Fruit fly (Drosophila melanogaster) whole organism, embryonic: ENCODE measurements around the gene CG31495.

ENCODE experiments used
- Aef1 ChIP-seq: fragments of 200-800 bp; sonication (Bioruptor generic); IDR thresholded peaks from 3 replicates; pipeline ENCODE4 v1.3.6; 2022; ENCODE audit warnings: missing biosample characterization, missing genetic modification characterization
- CG11085 ChIP-seq: fragments of 200-800 bp; sonication (Bioruptor generic); IDR thresholded peaks from 2 replicates; pipeline ENCODE4 v1.3.6; 2022; ENCODE audit warnings: missing biosample characterization, missing genetic modification characterization
- CG11504 ChIP-seq: fragments of 200-800 bp; sonication (Bioruptor generic); optimal IDR thresholded peaks from 3 replicates; lab custom pipeline; 2019; ENCODE audit warnings: missing biosample characterization, mild to moderate bottlenecking, missing genetic modification characterization, moderate library complexity
- CG12155 ChIP-seq: fragments of 200-800 bp; sonication (Bioruptor generic); optimal IDR thresholded peaks from 3 replicates; lab custom pipeline; 2016; ENCODE audit warnings: missing biosample characterization, missing genetic modification characterization
- CG1233 ChIP-seq: fragments of 200-800 bp; sonication (Bioruptor generic); optimal IDR thresholded peaks from 4 replicates; lab custom pipeline; 2018; ENCODE audit warnings: missing biosample characterization, mild to moderate bottlenecking, missing genetic modification characterization
- CG12391 ChIP-seq: fragments of 200-800 bp; sonication (Bioruptor generic); optimal IDR thresholded peaks from 3 replicates; lab custom pipeline; 2018; ENCODE audit warnings: missing biosample characterization, mild to moderate bottlenecking, missing genetic modification characterization, moderate library complexity
- CG13424 ChIP-seq: fragments of 200-800 bp; sonication (Bioruptor generic); optimal IDR thresholded peaks from 2 replicates; lab custom pipeline; 2019; ENCODE audit warnings: missing biosample characterization, mild to moderate bottlenecking, missing genetic modification characterization, moderate library complexity
- CG14667 ChIP-seq: fragments of 200-800 bp; sonication (Bioruptor generic); IDR thresholded peaks from 2 replicates; pipeline ENCODE4 v1.3.6; 2022; ENCODE audit warnings: missing biosample characterization, missing genetic modification characterization
- CG1647 ChIP-seq: fragments of 200-800 bp; sonication (Bioruptor generic); optimal IDR thresholded peaks from 3 replicates; lab custom pipeline; 2016; ENCODE audit warnings: missing biosample characterization, missing genetic modification characterization
- CG17186 ChIP-seq: fragments of 200-800 bp; sonication (Bioruptor generic); optimal IDR thresholded peaks from 3 replicates; lab custom pipeline; 2017; ENCODE audit warnings: missing biosample characterization, missing genetic modification reagents, missing genetic modification characterization
- CG17612 ChIP-seq: fragments of 200-800 bp; sonication (Bioruptor generic); IDR thresholded peaks from 2 replicates; pipeline ENCODE4 v1.3.6; 2022; ENCODE audit warnings: missing biosample characterization, missing genetic modification characterization
- CG3726 ChIP-seq: fragments of 200-800 bp; sonication (Bioruptor generic); IDR thresholded peaks from 3 replicates; pipeline ENCODE4, ENCODE4 v1.3.6; 2022; ENCODE audit warnings: missing biosample characterization, missing genetic modification characterization
- CG6854 ChIP-seq: fragments of 200-800 bp; sonication (Bioruptor generic); optimal IDR thresholded peaks from 3 replicates; lab custom pipeline; 2017; ENCODE audit warnings: missing biosample characterization, mild to moderate bottlenecking, missing genetic modification characterization
- CG7987 ChIP-seq: fragments of 200-800 bp; sonication (Bioruptor generic); optimal IDR thresholded peaks from 2 replicates; lab custom pipeline; 2018; ENCODE audit warnings: missing biosample characterization, mild to moderate bottlenecking, missing genetic modification characterization, moderate library complexity
- CG8089 ChIP-seq: fragments of 200-800 bp; sonication (Bioruptor generic); optimal IDR thresholded peaks from 3 replicates; lab custom pipeline; 2016; ENCODE audit warnings: missing biosample characterization, missing genetic modification characterization
- CkIIα-i1 ChIP-seq: fragments of 200-800 bp; sonication (Bioruptor generic); IDR thresholded peaks from 2 replicates; pipeline ENCODE4 v1.3.6; 2022; ENCODE audit warnings: missing biosample characterization, missing genetic modification characterization
- CoRest ChIP-seq: fragments of 200-800 bp; sonication (Bioruptor generic); optimal IDR thresholded peaks from 3 replicates; lab custom pipeline; 2018; ENCODE audit warnings: missing biosample characterization, mild to moderate bottlenecking, missing genetic modification characterization, moderate library complexity
- D19A ChIP-seq: fragments of 200-800 bp; optimal IDR thresholded peaks from 3 replicates; lab custom pipeline; 2019; ENCODE audit warnings: missing biosample characterization, mild to moderate bottlenecking, missing genetic modification characterization, moderate library complexity
- Dad ChIP-seq: fragments of 200-800 bp; sonication (Bioruptor generic); optimal IDR thresholded peaks from 3 replicates; lab custom pipeline; 2016; ENCODE audit warnings: missing biosample characterization, missing genetic modification characterization
- Deaf1 ChIP-seq: fragments of 200-800 bp; optimal IDR thresholded peaks from 3 replicates; lab custom pipeline; 2019; ENCODE audit warnings: missing biosample characterization, mild to moderate bottlenecking, missing genetic modification characterization, moderate library complexity
- Elba2 ChIP-seq: fragments of 200-800 bp; sonication (Bioruptor generic); optimal IDR thresholded peaks from 3 replicates; lab custom pipeline; 2016; ENCODE audit warnings: missing biosample characterization, missing genetic modification characterization
- Ets97D ChIP-seq: fragments of 200-800 bp; sonication (Bioruptor generic); optimal IDR thresholded peaks from 3 replicates; lab custom pipeline; 2016; ENCODE audit warnings: missing biosample characterization, missing genetic modification characterization
- Hmx ChIP-seq: fragments of 200-800 bp; sonication (Bioruptor generic); optimal IDR thresholded peaks from 2 replicates; lab custom pipeline; 2016; ENCODE audit warnings: missing biosample characterization, missing genetic modification characterization
- Lhr ChIP-seq: fragments of 200-800 bp; sonication (Bioruptor generic); optimal IDR thresholded peaks from 3 replicates; lab custom pipeline; 2017; ENCODE audit warnings: mild to moderate bottlenecking, missing biosample characterization, missing genetic modification reagents, missing genetic modification characterization
- Lpt ChIP-seq: fragments of >200 bp; optimal IDR thresholded peaks from 2 replicates; lab custom pipeline; 2018; ENCODE audit warnings: missing biosample characterization, missing genetic modification characterization
- Neu2 ChIP-seq: fragments of 200-800 bp; sonication (Bioruptor generic); optimal IDR thresholded peaks from 3 replicates; lab custom pipeline; 2016; ENCODE audit warnings: missing biosample characterization, missing genetic modification characterization, borderline replicate concordance
- Opbp ChIP-seq: fragments of 200-800 bp; sonication (Bioruptor generic); IDR thresholded peaks from 3 replicates; pipeline ENCODE4 v1.3.6; 2022; ENCODE audit warnings: missing biosample characterization, missing genetic modification characterization; ENCODE audit not compliant: partially characterized antibody
- Rfx ChIP-seq: fragments of 200-800 bp; sonication (Bioruptor generic); IDR thresholded peaks from 2 replicates; pipeline ENCODE4 v1.3.6; 2022; ENCODE audit warnings: missing biosample characterization, missing genetic modification characterization
- Sox102F ChIP-seq: fragments of 200-800 bp; sonication (Bioruptor generic); optimal IDR thresholded peaks from 2 replicates; lab custom pipeline; 2018; ENCODE audit warnings: missing biosample characterization, mild to moderate bottlenecking, missing genetic modification characterization, moderate library complexity
- Ssrp ChIP-seq: fragments of 200-800 bp; sonication (Bioruptor generic); optimal IDR thresholded peaks from 2 replicates; lab custom pipeline; 2018; ENCODE audit warnings: missing biosample characterization, mild to moderate bottlenecking, missing genetic modification characterization, moderate library complexity
- bsh ChIP-seq, 2 experiments: fragments of 200-800 bp; sonication (Bioruptor generic); optimal IDR thresholded peaks; 2 replicates each; lab custom pipeline; 2017 to 2018; ENCODE audit warnings: mild to moderate bottlenecking in 2 of 2, missing biosample characterization in 2 of 2, missing genetic modification characterization in 2 of 2, moderate library complexity in 1 of 2
- chinmo ChIP-seq: fragments of 200-800 bp; sonication (Bioruptor generic); IDR thresholded peaks from 4 replicates; pipeline ENCODE4 v1.3.6; 2022; ENCODE audit warnings: missing biosample characterization, missing genetic modification characterization; ENCODE audit not compliant: partially characterized antibody
- crc ChIP-seq: fragments of 200-800 bp; sonication (Bioruptor generic); optimal IDR thresholded peaks from 2 replicates; lab custom pipeline; 2016; ENCODE audit warnings: missing biosample characterization, missing genetic modification characterization
- fd102C ChIP-seq: fragments of 200-800 bp; sonication (Bioruptor generic); optimal IDR thresholded peaks from 2 replicates; lab custom pipeline; 2018; ENCODE audit warnings: missing biosample characterization, mild to moderate bottlenecking, missing genetic modification characterization, moderate library complexity
- fu2 ChIP-seq: fragments of 200-800 bp; sonication (Bioruptor generic); optimal IDR thresholded peaks from 2 replicates; lab custom pipeline; 2016; ENCODE audit warnings: missing biosample characterization, missing genetic modification characterization
- gce ChIP-seq: fragments of 200-800 bp; sonication (Bioruptor generic); IDR thresholded peaks from 3 replicates; pipeline ENCODE4 v1.3.6; 2022; ENCODE audit warnings: missing biosample characterization, missing genetic modification characterization
- gcm2 ChIP-seq: fragments of 200-800 bp; sonication (Bioruptor generic); optimal IDR thresholded peaks from 2 replicates; lab custom pipeline; 2016; ENCODE audit warnings: missing biosample characterization, missing genetic modification characterization
- h ChIP-seq: fragments of >200 bp; optimal IDR thresholded peaks from 2 replicates; lab custom pipeline; 2017
- ham ChIP-seq: fragments of 200-800 bp; sonication (Bioruptor generic); IDR thresholded peaks from 2 replicates; pipeline ENCODE4 v1.3.6; 2022; ENCODE audit warnings: missing biosample characterization, missing genetic modification characterization
- jumu ChIP-seq: fragments of 200-800 bp; sonication (Bioruptor generic); optimal IDR thresholded peaks from 3 replicates; lab custom pipeline; 2016; ENCODE audit warnings: missing biosample characterization, missing genetic modification characterization
- nerfin-2 ChIP-seq: fragments of 200-800 bp; sonication (Bioruptor generic); IDR thresholded peaks from 2 replicates; pipeline ENCODE4 v1.3.6; 2022; ENCODE audit warnings: missing biosample characterization, missing genetic modification characterization; ENCODE audit not compliant: partially characterized antibody
- pb ChIP-seq: fragments of 200-800 bp; sonication (Bioruptor generic); optimal IDR thresholded peaks from 3 replicates; lab custom pipeline; 2016; ENCODE audit warnings: missing biosample characterization, missing genetic modification characterization
- ro ChIP-seq: fragments of 200-800 bp; sonication (Bioruptor generic); IDR thresholded peaks from 2 replicates; pipeline ENCODE4 v1.3.6; 2022; ENCODE audit warnings: missing biosample characterization, missing genetic modification characterization
- salm ChIP-seq: fragments of 200-800 bp; sonication (Bioruptor generic); optimal IDR thresholded peaks from 2 replicates; lab custom pipeline; 2018; ENCODE audit warnings: missing biosample characterization, mild to moderate bottlenecking, missing genetic modification characterization
- sr ChIP-seq: fragments of 200-800 bp; sonication (Bioruptor generic); IDR thresholded peaks from 3 replicates; pipeline ENCODE4 v1.3.6; 2022; ENCODE audit warnings: missing biosample characterization, missing genetic modification characterization
- tap ChIP-seq: fragments of 200-800 bp; optimal IDR thresholded peaks from 3 replicates; lab custom pipeline; 2019; ENCODE audit warnings: missing biosample characterization, mild to moderate bottlenecking, missing genetic modification characterization, moderate library complexity
- tio ChIP-seq: fragments of 200-800 bp; sonication (Bioruptor generic); optimal IDR thresholded peaks from 2 replicates; lab custom pipeline; 2017; ENCODE audit warnings: missing biosample characterization, missing genetic modification characterization, inconsistent platforms
- ttk ChIP-seq: fragments of 200-800 bp; sonication (Bioruptor generic); IDR thresholded peaks from 2 replicates; pipeline ENCODE4 v2.1.2; 2022; ENCODE audit warnings: missing biosample characterization, missing genetic modification characterization
- vfl ChIP-seq: fragments of 200-800 bp; sonication (Bioruptor generic); optimal IDR thresholded peaks from 2 replicates; lab custom pipeline; 2016; ENCODE audit warnings: missing biosample characterization, missing genetic modification characterization
- wek ChIP-seq: fragments of 200-800 bp; sonication (Bioruptor generic); optimal IDR thresholded peaks from 3 replicates; lab custom pipeline; 2018; ENCODE audit warnings: missing biosample characterization, mild to moderate bottlenecking, missing genetic modification characterization, moderate library complexity
- wor ChIP-seq: fragments of 200-800 bp; sonication (Bioruptor generic); IDR thresholded peaks from 2 replicates; pipeline ENCODE4 v1.3.6; 2022; ENCODE audit warnings: missing biosample characterization, missing genetic modification characterization
- z ChIP-seq: fragments of 200-800 bp; sonication (Bioruptor generic); IDR thresholded peaks from 3 replicates; pipeline ENCODE4 v1.3.6; 2022; ENCODE audit warnings: missing biosample characterization, missing genetic modification characterization

Gene CG31495

dm6 chr3R:13839883-13840412, at the start of gene CG31495 (continued):
- TF ChIP-seq D19A (tag; lab: Kevin White, UChicago): no peak
- no peak for TF ChIP-seq wek (GFP tag; lab: Kevin White, UChicago)
- no peak for TF ChIP-seq CkIIα-i1
- TF ChIP-seq CG11085 (GFP tag; lab: Robert Waterston, UW): no peak
- TF ChIP-seq CG12391: peak; percentile 47
- TF ChIP-seq ro (GFP tag; lab: Robert Waterston, UW): no peak
- TF ChIP-seq CG17612 (GFP tag; lab: Robert Waterston, UW): no peak
- no peak for TF ChIP-seq h
- no peak for TF ChIP-seq CG1233 (GFP tag; lab: Kevin White, UChicago)
- no peak for TF ChIP-seq Aef1
- TF ChIP-seq CG8089 (GFP tag; lab: Kevin White, UChicago): no peak
- TF ChIP-seq pb (GFP tag; lab: Kevin White, UChicago): no peak
- TF ChIP-seq fd102C (GFP tag; lab: Kevin White, UChicago): no peak
- 0 out of 2 replicates have a peak, but pooled peaks have one; percentile 7 for TF ChIP-seq nerfin-2
- no peak for TF ChIP-seq ttk (GFP tag; lab: Robert Waterston, UW)
- TF ChIP-seq Hmx (GFP tag; lab: Kevin White, UChicago): no peak
- peak; percentile 51 for TF ChIP-seq Lhr (GFP tag; lab: Kevin White, UChicago)
- TF ChIP-seq gcm2 (GFP tag; lab: Kevin White, UChicago): no peak
- no peak for TF ChIP-seq Opbp
- TF ChIP-seq CG13424 (tag; lab: Kevin White, UChicago): peak; percentile 21
- peak; percentile 58 for TF ChIP-seq CoRest (tag; lab: Kevin White, UChicago)
- TF ChIP-seq wor: no peak
- TF ChIP-seq vfl (GFP tag; lab: Kevin White, UChicago): no peak
- TF ChIP-seq CG17186 (GFP tag; lab: Kevin White, UChicago): peak; percentile 84
- no peak for TF ChIP-seq CG6854 (GFP tag; lab: Kevin White, UChicago)
- TF ChIP-seq sr (GFP tag; lab: Robert Waterston, UW): no peak
- TF ChIP-seq CG12155: peak; percentile 27
- peak; percentile 43 for TF ChIP-seq CG11504 (tag; lab: Kevin White, UChicago)
- TF ChIP-seq fu2: no peak
- no peak for TF ChIP-seq tio (GFP tag; lab: Kevin White, UChicago)
- no peak for TF ChIP-seq z (GFP tag; lab: Robert Waterston, UW)
- TF ChIP-seq Elba2 (GFP tag; lab: Kevin White, UChicago): no peak
- no peak for TF ChIP-seq CG14667 (GFP tag; lab: Robert Waterston, UW)
- TF ChIP-seq Dad (GFP tag; lab: Kevin White, UChicago): no peak
- TF ChIP-seq tap (tag; lab: Kevin White, UChicago): no peak
- no peak for TF ChIP-seq jumu
- no peak for TF ChIP-seq Ssrp (tag; lab: Kevin White, UChicago)
- TF ChIP-seq Sox102F (GFP tag; lab: Kevin White, UChicago): peak; percentile 32
- no peak for TF ChIP-seq Deaf1 (tag; lab: Kevin White, UChicago)
- TF ChIP-seq Rfx (GFP tag; lab: Robert Waterston, UW): no peak
- no peak for TF ChIP-seq salm (tag; lab: Kevin White, UChicago)
- TF ChIP-seq bsh (GFP tag; optimal IDR thresholded peaks at IDR 0.05; lab: Kevin White, UChicago): no peak
- TF ChIP-seq gce (GFP tag; lab: Robert Waterston, UW): no peak
- peak; percentile 58 for TF ChIP-seq Ets97D (GFP tag; lab: Kevin White, UChicago)
- no peak for TF ChIP-seq ham
- TF ChIP-seq Neu2 (GFP tag; lab: Kevin White, UChicago): no peak
- no peak for TF ChIP-seq CG1647 (GFP tag; lab: Kevin White, UChicago)
- no peak for TF ChIP-seq chinmo (GFP tag; lab: Robert Waterston, UW)
- no peak for TF ChIP-seq CG3726
- no peak for TF ChIP-seq crc (GFP tag; lab: Kevin White, UChicago)
- TF ChIP-seq Lpt (GFP tag; lab: Kevin White, UChicago): no peak
- no peak for TF ChIP-seq CG7987 (GFP tag; lab: Kevin White, UChicago)
